Fruit fly (Drosophila melanogaster): ENCODE data around the gene Rich.
A peak's percentile ranks its signal among the peaks of the same experiment; 100 is the strongest.

Rich gene

dm6 chr3L:22237658-22238057 lies 25.1 kb downstream of the Rich start:
- TF ChIP-seq topi (GFP tag; optimal IDR thresholded peaks at IDR 0.05) (no peak), CG16779 (tag; optimal IDR thresholded peaks at IDR 0.05) (no peak), CG1621 (tag; optimal IDR thresholded peaks at IDR 0.05) (no peak), CG15336 (GFP tag; IDR thresholded peaks at IDR 0.05) (no peak), lz (GFP tag; optimal IDR thresholded peaks at IDR 0.05) (no peak), svp (GFP tag) (peak; percentile 3)

dm6 chr3L:22223071-22223470 lies 39.6 kb downstream of the Rich start:
- TF ChIP-seq CG10631 (GFP tag; optimal IDR thresholded peaks at IDR 0.05) (no peak), Hr38 (GFP tag; optimal IDR thresholded peaks at IDR 0.05) (no peak), achi (GFP tag; optimal IDR thresholded peaks at IDR 0.05) (no peak), CG8319 (GFP tag; optimal IDR thresholded peaks at IDR 0.05) (no peak), Met (GFP tag; optimal IDR thresholded peaks at IDR 0.05) (no peak), Sox102F (GFP tag; optimal IDR thresholded peaks at IDR 0.05) (no peak), Eip78C (GFP tag) (peak; percentile 24), svp (GFP tag) (peak; percentile 6), Sox15 (GFP tag; optimal IDR thresholded peaks at IDR 0.05) (no peak), Gug (GFP tag; IDR thresholded peaks at IDR 0.05) (no peak), fd85E (GFP tag; optimal IDR thresholded peaks at IDR 0.05) (no peak), Ets21C (GFP tag; optimal IDR thresholded peaks at IDR 0.05) (no peak), CG6163 (GFP tag; IDR thresholded peaks at IDR 0.05) (no peak), CG1621 (tag; optimal IDR thresholded peaks at IDR 0.05) (no peak), Ets96B (tag; optimal IDR thresholded peaks at IDR 0.05) (no peak)

dm6 chr3L:22214725-22215124 lies 48.0 kb downstream of the Rich start:
- TF ChIP-seq Hr39 (GFP tag; optimal IDR thresholded peaks at IDR 0.05) (no peak), CG6854 (GFP tag; optimal IDR thresholded peaks at IDR 0.05) (no peak), CG10669 (GFP tag; optimal IDR thresholded peaks at IDR 0.05) (no peak), topi (GFP tag; optimal IDR thresholded peaks at IDR 0.05) (no peak), Lpt (GFP tag; optimal IDR thresholded peaks at IDR 0.05) (no peak), net (GFP tag; optimal IDR thresholded peaks at IDR 0.05) (no peak), Hr4 (GFP tag; optimal IDR thresholded peaks at IDR 0.05) (no peak), fkh (GFP tag; optimal IDR thresholded peaks at IDR 0.05) (no peak), CG1621 (tag; optimal IDR thresholded peaks at IDR 0.05) (no peak), CG11902 (GFP tag; optimal IDR thresholded peaks at IDR 0.05) (no peak), eg (GFP tag; IDR thresholded peaks at IDR 0.05) (no peak)

DNA sequence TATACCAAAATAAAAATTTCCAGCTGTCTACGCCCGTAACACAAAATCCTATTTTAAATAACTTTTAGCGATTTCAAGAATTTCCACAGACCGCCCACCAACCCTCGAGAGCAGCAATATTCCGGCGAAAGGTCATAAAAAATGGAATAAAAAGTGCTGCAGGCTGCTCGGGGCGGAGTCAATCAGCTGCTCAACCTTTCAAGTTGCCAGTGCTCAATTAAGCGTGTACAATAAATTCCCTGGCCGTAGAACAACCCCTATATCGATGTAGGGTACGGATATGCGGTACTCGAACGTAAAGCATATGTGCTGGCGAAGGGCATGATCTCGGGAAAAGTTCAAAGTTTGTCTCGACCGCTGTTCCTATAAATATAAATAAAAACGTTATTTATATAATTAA lies 53.1 kb downstream of the Rich start:
- TF ChIP-seq OdsH (GFP tag; optimal IDR thresholded peaks at IDR 0.05) (no peak), CG31627 (GFP tag; optimal IDR thresholded peaks at IDR 0.05) (no peak), Met (GFP tag; optimal IDR thresholded peaks at IDR 0.05) (no peak), fd59A (GFP tag; optimal IDR thresholded peaks at IDR 0.05) (no peak), CG6276 (GFP tag; optimal IDR thresholded peaks at IDR 0.05) (no peak), Ets96B (tag; optimal IDR thresholded peaks at IDR 0.05) (no peak), CG34406 (GFP tag; optimal IDR thresholded peaks at IDR 0.05) (no peak), CG8632 (GFP tag; optimal IDR thresholded peaks at IDR 0.05) (no peak), CG3032 (tag; optimal IDR thresholded peaks at IDR 0.05) (no peak), net (GFP tag; optimal IDR thresholded peaks at IDR 0.05) (no peak), CG11902 (GFP tag; optimal IDR thresholded peaks at IDR 0.05) (no peak), CG8319 (GFP tag; optimal IDR thresholded peaks at IDR 0.05) (no peak), ss (GFP tag; optimal IDR thresholded peaks at IDR 0.05) (no peak), CG6854 (GFP tag; optimal IDR thresholded peaks at IDR 0.05) (no peak), salr (GFP tag; optimal IDR thresholded peaks at IDR 0.05) (no peak), Ets21C (GFP tag; optimal IDR thresholded peaks at IDR 0.05) (no peak), fd85E (GFP tag; optimal IDR thresholded peaks at IDR 0.05) (no peak)

Measured in whole organism, prepupa.